Worm (Caenorhabditis elegans) whole organism, young adult: ENCODE results near the gene W03H9.1.

Experiments used
- dpl-1 ChIP-seq: fragments of 150-350 bp; optimal IDR thresholded peaks from 2 replicates; lab custom pipeline; 2014; ENCODE audit warnings: missing biosample characterization, missing genetic modification reagents, missing genetic modification characterization
- hrde-1 ChIP-seq: sonication (generic microtip); optimal IDR thresholded peaks from 2 replicates; lab custom pipeline; 2016; ENCODE audit warnings: missing genetic modification characterization, mild to moderate bottlenecking, missing compliant biosample characterization, moderate library complexity, missing genotype, missing genetic modification reagents, borderline replicate concordance
- nfyb-1 ChIP-seq: fragments of 200-800 bp; sonication (Bioruptor generic); IDR thresholded peaks from 2 replicates; pipeline ENCODE4 v1.3.6; 2022; ENCODE audit warnings: missing genetic modification reagents, missing genetic modification characterization, missing compliant biosample characterization

DNA sequence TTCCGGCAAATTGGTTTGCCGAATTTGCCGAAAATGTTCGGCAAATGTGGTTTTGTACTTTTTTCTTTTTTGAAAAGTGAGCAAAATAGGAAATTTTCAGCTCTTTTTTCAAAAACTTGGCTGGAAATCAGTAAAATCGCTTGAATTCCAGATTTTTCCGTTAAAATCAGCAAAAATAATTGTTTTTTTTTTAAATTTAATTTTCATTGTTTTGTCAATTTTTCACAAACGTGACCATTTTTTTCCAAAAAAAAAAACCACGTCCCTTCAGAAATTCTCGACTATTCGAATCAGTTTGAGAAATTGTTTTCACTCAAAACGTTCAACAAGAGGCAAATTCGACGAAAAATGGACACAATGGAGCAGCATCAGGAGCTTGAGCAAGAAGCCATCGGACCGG, 12.4 kb downstream of the W03H9.1 start, which contains the start of gene K09E4.1:
- TF ChIP-seq dpl-1 (no peak), hrde-1 (tag; lab: Kevin White, UChicago) (no peak), nfyb-1 (no peak)
